Worm (Caenorhabditis elegans): ENCODE results near the gene rec-8.

The rec-8 gene

ce11 chrIV:13348592-13348991 is 4.4 kb downstream of the rec-8 start, which contains the start of gene W02A2.12:
Gene W02A2.12 (minus strand): TSS chrIV:13348831.
- TF ChIP-seq mdl-1 (tag; optimal IDR thresholded peaks at IDR 0.05) (no peak), elt-1 (tag; optimal IDR thresholded peaks at IDR 0.05) (no peak), ztf-4 (tag; optimal IDR thresholded peaks at IDR 0.05) (no peak), nhr-77 (tag; optimal IDR thresholded peaks at IDR 0.05) (no peak), ztf-11 (tag; optimal IDR thresholded peaks at IDR 0.05) (no peak), gmeb-1 (tag; optimal IDR thresholded peaks at IDR 0.05) (no peak), nhr-6 (tag; optimal IDR thresholded peaks at IDR 0.05) (no peak), egl-27 (tag; optimal IDR thresholded peaks at IDR 0.05) (no peak), nhr-129 (tag; optimal IDR thresholded peaks at IDR 0.05) (no peak), Y55F3AM.14 (GFP tag; optimal IDR thresholded peaks at IDR 0.05) (no peak), skn-1 (tag; optimal IDR thresholded peaks at IDR 0.05) (no peak), sem-4 (tag; optimal IDR thresholded peaks at IDR 0.05) (no peak), C34F6.9 (tag; optimal IDR thresholded peaks at IDR 0.05) (no peak), ceh-82 (tag; optimal IDR thresholded peaks at IDR 0.05) (no peak), snpc-4 (tag; optimal IDR thresholded peaks at IDR 0.05) (no peak), alr-1 (tag; optimal IDR thresholded peaks at IDR 0.05) (no peak), lsy-2 (tag; optimal IDR thresholded peaks at IDR 0.05) (no peak)

- TF ChIP-seq ztf-4 (tag; optimal IDR thresholded peaks at IDR 0.05), result no peak
- TF ChIP-seq R02D3.7 (tag; optimal IDR thresholded peaks at IDR 0.05), result no peak
- no peak for TF ChIP-seq nhr-6 (tag; optimal IDR thresholded peaks at IDR 0.05)
- TF ChIP-seq elt-1 (tag; optimal IDR thresholded peaks at IDR 0.05), result no peak
- no peak for TF ChIP-seq sma-3 (GFP tag; optimal IDR thresholded peaks at IDR 0.05)
- no peak for TF ChIP-seq nhr-12 (tag; optimal IDR thresholded peaks at IDR 0.05)
- no peak for TF ChIP-seq lin-11 (tag; optimal IDR thresholded peaks at IDR 0.05)
- TF ChIP-seq mbf-1 (tag; optimal IDR thresholded peaks at IDR 0.05), result no peak
- no peak for TF ChIP-seq ceh-82 (tag; optimal IDR thresholded peaks at IDR 0.05)
- TF ChIP-seq sem-4 (tag; optimal IDR thresholded peaks at IDR 0.05), result no peak
- peak; percentile 93 for TF ChIP-seq fos-1 (tag; optimal IDR thresholded peaks at IDR 0.05)
- no peak for TF ChIP-seq ama-1 (optimal IDR thresholded peaks at IDR 0.05)
- TF ChIP-seq gmeb-1 (tag; optimal IDR thresholded peaks at IDR 0.05), result peak; percentile 21
- no peak for TF ChIP-seq mab-5 (tag; optimal IDR thresholded peaks at IDR 0.05)
- TF ChIP-seq crh-2 (tag; optimal IDR thresholded peaks at IDR 0.05), result peak; percentile 43
- no peak for TF ChIP-seq nhr-10 (tag; optimal IDR thresholded peaks at IDR 0.05)
- no peak for TF ChIP-seq Y55F3AM.14 (GFP tag; optimal IDR thresholded peaks at IDR 0.05)
- no peak for TF ChIP-seq alr-1 (tag; optimal IDR thresholded peaks at IDR 0.05)
- TF ChIP-seq nhr-25 (tag; optimal IDR thresholded peaks at IDR 0.05), result no peak
- TF ChIP-seq nhr-11 (tag; optimal IDR thresholded peaks at IDR 0.05), result no peak
- no peak for TF ChIP-seq nhr-77 (tag; optimal IDR thresholded peaks at IDR 0.05)
- TF ChIP-seq sma-9 (GFP tag; optimal IDR thresholded peaks at IDR 0.05), result peak; percentile 74
- no peak for TF ChIP-seq sma-9 (tag; optimal IDR thresholded peaks at IDR 0.05)
- no peak for TF ChIP-seq skn-1 (tag; optimal IDR thresholded peaks at IDR 0.05)
- TF ChIP-seq egl-27 (tag; optimal IDR thresholded peaks at IDR 0.05), result no peak
- TF ChIP-seq ceh-16 (tag; optimal IDR thresholded peaks at IDR 0.05), result no peak
- no peak for TF ChIP-seq C34F6.9 (tag; optimal IDR thresholded peaks at IDR 0.05)
- TF ChIP-seq elt-3 (tag; optimal IDR thresholded peaks at IDR 0.05), result no peak
- no peak for TF ChIP-seq lin-13 (GFP tag; optimal IDR thresholded peaks at IDR 0.05)
- TF ChIP-seq nhr-129 (tag; optimal IDR thresholded peaks at IDR 0.05), result peak; percentile 30
These were observed 5.7 kb downstream of the rec-8 start, which contains the start of gene W02A2.9 for ce11 chrIV:13347232-13347715. Gene W02A2.9 (plus strand): TSS chrIV:13347665.

- no peak for TF ChIP-seq sma-3 (GFP tag; optimal IDR thresholded peaks at IDR 0.05)
- TF ChIP-seq elt-3 (tag; optimal IDR thresholded peaks at IDR 0.05), result no peak
- TF ChIP-seq gmeb-1 (tag; optimal IDR thresholded peaks at IDR 0.05), result peak; percentile 13
- TF ChIP-seq blmp-1 (tag; optimal IDR thresholded peaks at IDR 0.05; ENCODE audit: insufficient read depth), result no peak
- TF ChIP-seq F13H6.1 (tag; optimal IDR thresholded peaks at IDR 0.05), result peak; percentile 9
- peak; percentile 63 for TF ChIP-seq nhr-129 (tag; optimal IDR thresholded peaks at IDR 0.05)
- peak; percentile 61 for TF ChIP-seq sma-9 (GFP tag; optimal IDR thresholded peaks at IDR 0.05)
- TF ChIP-seq sma-9 (tag; optimal IDR thresholded peaks at IDR 0.05), result no peak
- TF ChIP-seq nhr-10 (tag; optimal IDR thresholded peaks at IDR 0.05), result no peak
- no peak for TF ChIP-seq nhr-21 (tag; optimal IDR thresholded peaks at IDR 0.05)
- TF ChIP-seq skn-1 (tag; optimal IDR thresholded peaks at IDR 0.05), result no peak
- TF ChIP-seq fos-1 (tag; optimal IDR thresholded peaks at IDR 0.05), result peak; percentile 73
- no peak for TF ChIP-seq nhr-77 (tag; optimal IDR thresholded peaks at IDR 0.05)
- TF ChIP-seq ceh-82 (tag; optimal IDR thresholded peaks at IDR 0.05), result no peak
These were observed 6.9 kb downstream of the rec-8 start for ce11 chrIV:13346078-13346477.

ce11 chrIV:13342555-13342954 is 10.4 kb downstream of the rec-8 start, which contains the start of gene W02A2.5:
Gene W02A2.5 (plus strand): TSS chrIV:13342855.
- no peak for TF ChIP-seq mab-5 (tag; optimal IDR thresholded peaks at IDR 0.05)
